Fruit fly (Drosophila melanogaster): ENCODE results near the gene mRpL50.

The mRpL50 gene

dm6 chr3L:7243775-7244438 is at the start of gene mRpL50, which contains the start of gene mei-P22:
Gene mRpL50, minus strand, starts transcription at chr3L:7243933.
Gene mei-P22, plus strand, starts transcription at chr3L:7244388.
- TF ChIP-seq noc (tag; optimal IDR thresholded peaks at IDR 0.05) = no peak

dm6 chr3L:7283541-7283940 is 39.8 kb upstream of the mRpL50 start:
- no peak for TF ChIP-seq noc (tag; optimal IDR thresholded peaks at IDR 0.05)

- no peak for TF ChIP-seq noc (tag; optimal IDR thresholded peaks at IDR 0.05)
Measured at dm6 chr3L:7263757-7264516, 20.2 kb upstream of the mRpL50 start, which contains the start of gene CG14830. Gene CG14830, minus strand, starts transcription at chr3L:7263920.

- TF ChIP-seq noc (tag; optimal IDR thresholded peaks at IDR 0.05) = no peak
Measured at dm6 chr3L:7262471-7262870, 18.7 kb upstream of the mRpL50 start.

dm6 chr3L:7258267-7258666 is 14.5 kb upstream of the mRpL50 start:
- TF ChIP-seq noc (tag; optimal IDR thresholded peaks at IDR 0.05) = no peak

- no peak for TF ChIP-seq noc (tag; optimal IDR thresholded peaks at IDR 0.05)
Measured at dm6 chr3L:7254724-7255123, 11.0 kb upstream of the mRpL50 start.

dm6 chr3L:7250469-7250868 is 6.7 kb upstream of the mRpL50 start, which contains the start of gene MED4:
Gene MED4, minus strand, starts transcription at chr3L:7250527.
- peak; percentile 20 for TF ChIP-seq noc (tag; optimal IDR thresholded peaks at IDR 0.05)

- TF ChIP-seq noc (tag; optimal IDR thresholded peaks at IDR 0.05) = no peak
Measured at dm6 chr3L:7249167-7249566, 5.4 kb upstream of the mRpL50 start, which contains the start of gene Cdc27. Gene Cdc27, minus strand, starts transcription at chr3L:7249340.

- TF ChIP-seq noc (tag; optimal IDR thresholded peaks at IDR 0.05) = peak; percentile 62
Measured at dm6 chr3L:7241217-7241859, 2.4 kb downstream of the mRpL50 start, which contains the start of the genes RpL18 and Neos. Gene RpL18, minus strand, starts transcription at chr3L:7241351. Gene Neos, plus strand, starts transcription at chr3L:7241628.

- TF ChIP-seq noc (tag; optimal IDR thresholded peaks at IDR 0.05) = no peak
Measured at dm6 chr3L:7238072-7238759, 5.5 kb downstream of the mRpL50 start, which contains the start of the genes CG14829 and BHD. Gene CG14829, minus strand, starts transcription at chr3L:7238122. Gene BHD, plus strand, starts transcription at chr3L:7238542.

- TF ChIP-seq noc (tag; optimal IDR thresholded peaks at IDR 0.05) = no peak
Measured at dm6 chr3L:7234212-7234611, 9.5 kb downstream of the mRpL50 start, which contains the start of gene CG14826. Gene CG14826, plus strand, starts transcription at chr3L:7234512.
